Worm (Caenorhabditis elegans): ENCODE results near the gene srg-56.

The srg-56 gene

ce11 chrV:2698826-2699225 is 39.2 kb downstream of the srg-56 start, which contains the start of gene nuo-5:
Gene nuo-5, plus strand, starts transcription at chrV:2698972.
- TF ChIP-seq ces-1 (GFP tag; optimal IDR thresholded peaks at IDR 0.05) (no peak), nhr-12 (tag; optimal IDR thresholded peaks at IDR 0.05) (no peak), unc-39 (tag; optimal IDR thresholded peaks at IDR 0.05) (no peak)

- no peak for TF ChIP-seq bed-3 (GFP tag; optimal IDR thresholded peaks at IDR 0.05)
- TF ChIP-seq sptf-1 (tag; optimal IDR thresholded peaks at IDR 0.05) = peak; percentile 27
Measured at ce11 chrV:2697693-2698092, 40.4 kb downstream of the srg-56 start.

ce11 chrV:2695935-2696334 is 42.1 kb downstream of the srg-56 start, which contains the start of gene Y45G12B.3:
Gene Y45G12B.3, minus strand, starts transcription at chrV:2696254.
- TF ChIP-seq blmp-1 (tag; optimal IDR thresholded peaks at IDR 0.05) (no peak), mab-5 (tag; optimal IDR thresholded peaks at IDR 0.05) (no peak), unc-120 (tag; optimal IDR thresholded peaks at IDR 0.05; ENCODE audit: poor library complexity, severe bottlenecking) (no peak), cnd-1 (tag; optimal IDR thresholded peaks at IDR 0.05) (no peak), ces-1 (GFP tag; optimal IDR thresholded peaks at IDR 0.05) (no peak), elt-3 (tag; optimal IDR thresholded peaks at IDR 0.05) (no peak), ceh-43 (GFP tag; optimal IDR thresholded peaks at IDR 0.05) (no peak), nhr-12 (tag; optimal IDR thresholded peaks at IDR 0.05) (no peak), sptf-1 (tag; optimal IDR thresholded peaks at IDR 0.05) (no peak), zip-8 (tag; optimal IDR thresholded peaks at IDR 0.05) (no peak), mls-2 (tag; optimal IDR thresholded peaks at IDR 0.05) (no peak), nhr-237 (tag; optimal IDR thresholded peaks at IDR 0.05) (no peak), flh-1 (GFP tag; optimal IDR thresholded peaks at IDR 0.05) (no peak), nhr-2 (tag; optimal IDR thresholded peaks at IDR 0.05) (no peak), snpc-4 (tag; optimal IDR thresholded peaks at IDR 0.05) (no peak), mep-1 (tag; optimal IDR thresholded peaks at IDR 0.05) (no peak), pha-4 (tag; optimal IDR thresholded peaks at IDR 0.05) (no peak), drap-1 (GFP tag; optimal IDR thresholded peaks at IDR 0.05) (no peak)

- TF ChIP-seq hlh-1 (tag; optimal IDR thresholded peaks at IDR 0.05) = no peak
- no peak for TF ChIP-seq nhr-76 (tag; optimal IDR thresholded peaks at IDR 0.05)
- TF ChIP-seq sem-2 (GFP tag; optimal IDR thresholded peaks at IDR 0.05) = no peak
- peak; percentile 98 for TF ChIP-seq lsy-2 (tag; optimal IDR thresholded peaks at IDR 0.05)
- no peak for TF ChIP-seq flh-1 (GFP tag; optimal IDR thresholded peaks at IDR 0.05)
- no peak for TF ChIP-seq ceh-39 (tag; optimal IDR thresholded peaks at IDR 0.05)
- TF ChIP-seq lin-32 (GFP tag; optimal IDR thresholded peaks at IDR 0.05) = no peak
- TF ChIP-seq unc-62 (GFP tag; optimal IDR thresholded peaks at IDR 0.05) = no peak
- no peak for TF ChIP-seq nhr-28 (tag; optimal IDR thresholded peaks at IDR 0.05)
- peak; percentile 45 for TF ChIP-seq sptf-1 (tag; optimal IDR thresholded peaks at IDR 0.05)
- peak; percentile 40 for TF ChIP-seq pha-4 (tag; optimal IDR thresholded peaks at IDR 0.05)
- TF ChIP-seq elt-3 (tag; optimal IDR thresholded peaks at IDR 0.05) = no peak
- no peak for TF ChIP-seq ceh-83 (GFP tag; optimal IDR thresholded peaks at IDR 0.05)
- TF ChIP-seq mls-2 (tag; optimal IDR thresholded peaks at IDR 0.05) = peak; percentile 12
- no peak for TF ChIP-seq mab-5 (tag; optimal IDR thresholded peaks at IDR 0.05)
- TF ChIP-seq zip-8 (tag; optimal IDR thresholded peaks at IDR 0.05) = no peak
- no peak for TF ChIP-seq nhr-12 (tag; optimal IDR thresholded peaks at IDR 0.05)
- TF ChIP-seq snpc-4 (tag; optimal IDR thresholded peaks at IDR 0.05) = no peak
- no peak for TF ChIP-seq bed-3 (GFP tag; optimal IDR thresholded peaks at IDR 0.05)
- peak; percentile 48 for TF ChIP-seq lin-13 (tag; optimal IDR thresholded peaks at IDR 0.05)
- no peak for TF ChIP-seq drap-1 (GFP tag; optimal IDR thresholded peaks at IDR 0.05)
- TF ChIP-seq ztf-11 (tag; optimal IDR thresholded peaks at IDR 0.05) = no peak
- no peak for TF ChIP-seq unc-120 (tag; optimal IDR thresholded peaks at IDR 0.05; ENCODE audit: poor library complexity, severe bottlenecking)
- no peak for TF ChIP-seq tbx-8 (GFP tag; optimal IDR thresholded peaks at IDR 0.05)
- peak; percentile 41 for TF ChIP-seq nhr-237 (tag; optimal IDR thresholded peaks at IDR 0.05)
- no peak for TF ChIP-seq cnd-1 (tag; optimal IDR thresholded peaks at IDR 0.05)
- TF ChIP-seq ces-1 (GFP tag; optimal IDR thresholded peaks at IDR 0.05) = peak; percentile 49
- no peak for TF ChIP-seq ham-2 (GFP tag; optimal IDR thresholded peaks at IDR 0.05)
- no peak for TF ChIP-seq elt-1 (tag; optimal IDR thresholded peaks at IDR 0.05; ENCODE audit: borderline replicate concordance, insufficient read depth)
- TF ChIP-seq mep-1 (tag; optimal IDR thresholded peaks at IDR 0.05) = peak; percentile 52
- no peak for TF ChIP-seq nhr-2 (tag; optimal IDR thresholded peaks at IDR 0.05)
Measured at ce11 chrV:2694389-2694788, 43.7 kb downstream of the srg-56 start, which contains the start of gene Y45G12B.2. Gene Y45G12B.2, plus strand, starts transcription at chrV:2694771.
